Fruit fly (Drosophila melanogaster): ENCODE data around the gene CG4822.

CG4822 gene

DNA sequence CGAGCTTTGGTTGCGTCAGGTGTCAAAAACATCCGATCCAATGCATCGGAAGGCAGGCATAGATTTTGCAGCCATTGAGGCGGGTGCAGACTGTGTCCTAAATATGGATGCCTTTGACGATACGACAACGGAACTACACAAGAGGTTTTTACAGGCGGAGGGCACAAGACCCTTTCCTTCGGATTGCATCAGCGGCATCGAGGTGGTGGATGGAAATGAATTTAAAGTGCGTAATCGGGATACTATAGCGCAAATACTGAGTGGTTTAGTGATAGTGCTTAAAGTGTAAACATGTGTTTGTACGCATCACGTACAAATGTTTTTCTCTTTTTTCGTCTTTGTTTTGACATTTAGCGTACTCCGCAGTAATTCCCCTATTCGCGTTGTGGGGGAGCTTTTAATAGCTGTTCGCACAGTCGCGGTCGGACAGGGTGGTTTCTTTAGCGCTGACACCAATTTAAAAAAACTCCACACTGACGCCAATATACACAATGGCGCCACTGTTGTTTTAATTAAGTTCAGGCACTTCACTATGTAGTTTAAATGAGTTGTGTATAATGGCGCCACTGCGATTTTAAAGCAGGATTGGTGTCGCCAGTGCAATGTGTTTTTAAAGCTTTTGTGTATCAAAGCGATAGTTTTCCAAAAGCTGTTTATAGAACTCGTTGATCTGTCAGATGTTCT lies 48.7 kb downstream of the CG4822 start (continued):
- TF ChIP-seq nerfin-2 (GFP tag; IDR thresholded peaks at IDR 0.05; ENCODE audit: partially characterized antibody) (no peak), luna (GFP tag; optimal IDR thresholded peaks at IDR 0.05) (no peak), CG6791 (GFP tag; IDR thresholded peaks at IDR 0.05; ENCODE audit: partially characterized antibody) (no peak; the same call in 2 of the 3 replicates), CG7928 (GFP tag; optimal IDR thresholded peaks at IDR 0.05) (no peak), chif (GFP tag; optimal IDR thresholded peaks at IDR 0.05) (peak in 1 of 2 experiments; percentile 41), ara (GFP tag; IDR thresholded peaks at IDR 0.05) (no peak), Lpt (GFP tag; optimal IDR thresholded peaks at IDR 0.05) (no peak), scrt (GFP tag; optimal IDR thresholded peaks at IDR 0.05) (no peak), CG6654 (GFP tag; optimal IDR thresholded peaks at IDR 0.05) (no peak), CG7271 (tag; optimal IDR thresholded peaks at IDR 0.05) (no peak), CG2712 (tag; optimal IDR thresholded peaks at IDR 0.05) (peak; percentile 30), unpg (GFP tag; optimal IDR thresholded peaks at IDR 0.05) (peak; percentile 49), CG2678 (tag; optimal IDR thresholded peaks at IDR 0.05) (no peak), vfl (GFP tag; optimal IDR thresholded peaks at IDR 0.05) (no peak), tx (GFP tag; optimal IDR thresholded peaks at IDR 0.05) (peak; percentile 5), CG17385 (GFP tag; optimal IDR thresholded peaks at IDR 0.05) (no peak), rib (GFP tag; IDR thresholded peaks at IDR 0.05) (no peak), Eip74EF (GFP tag; optimal IDR thresholded peaks at IDR 0.05) (no peak), CG17912 (GFP tag; optimal IDR thresholded peaks at IDR 0.05) (peak; percentile 78), eyg (GFP tag; optimal IDR thresholded peaks at IDR 0.05) (no peak), CG18599 (GFP tag; optimal IDR thresholded peaks at IDR 0.05) (peak; percentile 56), gce (GFP tag; IDR thresholded peaks at IDR 0.05) (no peak), jigr1 (GFP tag; IDR thresholded peaks at IDR 0.05) (no peak), CG14441 (GFP tag; IDR thresholded peaks at IDR 0.05) (peak; percentile 45; the same call in 1 of the 2 replicates), CG7963 (GFP tag; IDR thresholded peaks at IDR 0.05; ENCODE audit: partially characterized antibody) (no peak), shn (GFP tag; optimal IDR thresholded peaks at IDR 0.05) (no peak), CG11560 (tag; IDR thresholded peaks at IDR 0.05) (0 out of 3 replicates have a peak, but pooled peaks have one; percentile 22), Hr51 (GFP tag; optimal IDR thresholded peaks at IDR 0.05) (peak in 1 of 2 experiments; percentile 6), Max (GFP tag; optimal IDR thresholded peaks at IDR 0.05) (no peak), repo (GFP tag; optimal IDR thresholded peaks at IDR 0.05) (peak; percentile 3), Nf-YA (GFP tag; IDR thresholded peaks at IDR 0.05) (no peak), vvl (GFP tag; IDR thresholded peaks at IDR 0.05) (peak; percentile 88), tll (GFP tag; optimal IDR thresholded peaks at IDR 0.05) (no peak), CG10147 (GFP tag; optimal IDR thresholded peaks at IDR 0.05) (peak; percentile 8), CG3995 (GFP tag; optimal IDR thresholded peaks at IDR 0.05) (no peak), Nf-YC (tag; optimal IDR thresholded peaks at IDR 0.05) (no peak), crp (GFP tag; optimal IDR thresholded peaks at IDR 0.05) (peak in 1 of 2 experiments; percentile 68), Nf-YB (GFP tag; optimal IDR thresholded peaks at IDR 0.05) (no peak), Antp (GFP tag; optimal IDR thresholded peaks at IDR 0.05) (peak; percentile 51), TFAM (GFP tag; optimal IDR thresholded peaks at IDR 0.05) (no peak), insv (GFP tag; optimal IDR thresholded peaks at IDR 0.05) (no peak), CG9817 (tag; optimal IDR thresholded peaks at IDR 0.05) (peak; percentile 22), run (tag; optimal IDR thresholded peaks at IDR 0.05) (no peak), p53 (GFP tag; optimal IDR thresholded peaks at IDR 0.05) (peak; percentile 54), CG8944 (GFP tag; optimal IDR thresholded peaks at IDR 0.05) (peak; percentile 1), sima (GFP tag; optimal IDR thresholded peaks at IDR 0.05) (no peak), en (GFP tag; optimal IDR thresholded peaks at IDR 0.05) (peak; percentile 7), CG12769 (tag; optimal IDR thresholded peaks at IDR 0.05) (peak; percentile 67), Bteb2 (GFP tag; optimal IDR thresholded peaks at IDR 0.05) (no peak)

Measured in whole organism, embryonic.